Worm (Caenorhabditis elegans): ENCODE data around the gene F35C11.5.

DNA sequence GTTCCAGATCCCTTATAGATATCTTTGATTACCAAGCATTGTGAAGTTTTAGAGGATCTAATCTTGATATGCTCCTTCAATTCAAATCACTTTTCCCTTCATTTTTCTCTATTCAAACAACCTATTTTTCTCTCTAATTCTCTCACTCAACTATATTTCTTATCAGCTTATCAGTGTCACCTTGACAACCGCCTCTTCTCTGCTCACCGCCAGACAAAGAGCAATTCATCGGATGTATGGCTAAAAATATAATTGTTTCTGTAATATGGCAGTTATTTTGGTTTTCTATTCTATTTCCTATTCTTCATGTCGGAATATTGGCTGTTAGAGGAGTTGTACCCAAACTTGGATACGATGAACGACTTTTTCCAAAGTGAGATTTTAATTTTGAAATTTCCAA, 3.8 kb upstream of the F35C11.5 start:
- TF ChIP-seq flt-1 (GFP tag; IDR thresholded peaks at IDR 0.05) (no peak), ztf-29 (GFP tag; IDR thresholded peaks at IDR 0.05) (no peak)
